Worm (Caenorhabditis elegans) whole organism, L3 larva: ENCODE data around the gene sre-2.

Source experiments
- R02D3.7 ChIP-seq: fragments of 150-350 bp; optimal IDR thresholded peaks from 2 replicates; lab custom pipeline; 2014; ENCODE audit warnings: missing biosample characterization, missing genetic modification characterization
- ZK546.5 ChIP-seq: sonication (generic microtip); optimal IDR thresholded peaks from 2 replicates; lab custom pipeline; 2017; ENCODE audit warnings: missing biosample characterization, missing genetic modification characterization
- ceh-16 ChIP-seq: sonication (generic microtip); optimal IDR thresholded peaks from 2 replicates; lab custom pipeline; 2017; ENCODE audit warnings: missing biosample characterization, missing genetic modification characterization
- ceh-28 ChIP-seq: fragments of 150-350 bp; optimal IDR thresholded peaks from 2 replicates; lab custom pipeline; 2014; ENCODE audit warnings: missing biosample characterization, missing genetic modification reagents, missing genetic modification characterization
- ceh-9 ChIP-seq: sonication (generic microtip); optimal IDR thresholded peaks from 2 replicates; lab custom pipeline; 2018; ENCODE audit warnings: missing biosample characterization, missing genetic modification characterization
- daf-12 ChIP-seq: fragments of 150-350 bp; optimal IDR thresholded peaks from 2 replicates; lab custom pipeline; 2014; ENCODE audit warnings: missing biosample characterization, missing genetic modification reagents, missing genetic modification characterization
- egl-27 ChIP-seq: sonication (generic microtip); optimal IDR thresholded peaks from 4 replicates; lab custom pipeline; 2017; ENCODE audit warnings: missing biosample characterization, missing genetic modification reagents, missing genetic modification characterization
- egl-5 ChIP-seq: fragments of 150-350 bp; optimal IDR thresholded peaks from 2 replicates; lab custom pipeline; 2017; ENCODE audit warnings: missing biosample characterization, missing genetic modification reagents, missing genetic modification characterization, inconsistent platforms
- elt-2 ChIP-seq: sonication (generic microtip); optimal IDR thresholded peaks from 2 replicates; lab custom pipeline; 2016; ENCODE audit warnings: missing genetic modification reagents, mild to moderate bottlenecking, missing genetic modification characterization, missing compliant biosample characterization
- elt-3 ChIP-seq, 3 experiments: fragments of 150-350 bp in 1 of 3; sonication (generic microtip) in 2 of 3; optimal IDR thresholded peaks; 2 replicates in 2 of 3; 4 replicates in 1 of 3; lab custom pipeline; 2014 to 2017; ENCODE audit warnings: missing biosample characterization in 3 of 3, missing genetic modification characterization in 3 of 3
- eor-1 ChIP-seq, 2 experiments: fragments of 150-350 bp; optimal IDR thresholded peaks; 2 replicates each; lab custom pipeline; 2014 to 2018; ENCODE audit warnings: missing biosample characterization in 2 of 2, missing genetic modification characterization in 2 of 2
- fos-1 ChIP-seq: fragments of 150-350 bp; optimal IDR thresholded peaks from 2 replicates; lab custom pipeline; 2014; ENCODE audit warnings: missing biosample characterization, missing genetic modification characterization
- hmg-11 ChIP-seq: sonication (generic microtip); optimal IDR thresholded peaks from 2 replicates; lab custom pipeline; 2016; ENCODE audit warnings: missing genetic modification characterization, missing compliant biosample characterization
- jun-1 ChIP-seq: fragments of 150-350 bp; optimal IDR thresholded peaks from 2 replicates; lab custom pipeline; 2014; ENCODE audit warnings: missing biosample characterization, missing genetic modification reagents, missing genetic modification characterization
- lin-15B ChIP-seq: fragments of 150-350 bp; optimal IDR thresholded peaks from 2 replicates; lab custom pipeline; 2014; ENCODE audit warnings: missing biosample characterization, missing genetic modification characterization
- lin-39 ChIP-seq: fragments of 150-350 bp; optimal IDR thresholded peaks from 2 replicates; lab custom pipeline; 2018; ENCODE audit warnings: missing biosample characterization, missing genetic modification reagents, missing genetic modification characterization
- lsy-12 ChIP-seq: sonication (generic microtip); optimal IDR thresholded peaks from 2 replicates; lab custom pipeline; 2016; ENCODE audit warnings: mild to moderate bottlenecking, missing genetic modification characterization, missing compliant biosample characterization
- mdl-1 ChIP-seq: fragments of 150-350 bp; optimal IDR thresholded peaks from 2 replicates; lab custom pipeline; 2014; ENCODE audit warnings: missing biosample characterization, missing genetic modification characterization
- nfya-1 ChIP-seq: sonication (generic microtip); optimal IDR thresholded peaks from 2 replicates; lab custom pipeline; 2017; ENCODE audit warnings: missing genetic modification characterization, mild to moderate bottlenecking, missing compliant biosample characterization, antibody characterized with exemption, moderate library complexity; ENCODE audit not compliant: insufficient read depth
- nhr-11 ChIP-seq: fragments of 150-350 bp; optimal IDR thresholded peaks from 2 replicates; lab custom pipeline; 2014; ENCODE audit warnings: missing biosample characterization, missing genetic modification characterization
- nhr-12 ChIP-seq: fragments of 150-350 bp; optimal IDR thresholded peaks from 2 replicates; lab custom pipeline; 2014; ENCODE audit warnings: missing biosample characterization, missing genetic modification characterization
- nhr-23 ChIP-seq: fragments of 150-350 bp; optimal IDR thresholded peaks from 2 replicates; lab custom pipeline; 2014; ENCODE audit warnings: missing biosample characterization, missing genetic modification reagents, missing genetic modification characterization
- nhr-25 ChIP-seq: sonication (generic microtip); optimal IDR thresholded peaks from 2 replicates; lab custom pipeline; 2017; ENCODE audit warnings: missing biosample characterization, missing genetic modification characterization
- nhr-28 ChIP-seq: fragments of 150-350 bp; optimal IDR thresholded peaks from 2 replicates; lab custom pipeline; 2014; ENCODE audit warnings: missing biosample characterization, missing genetic modification characterization
- nhr-67 ChIP-seq: fragments of 150-350 bp; optimal IDR thresholded peaks from 2 replicates; lab custom pipeline; 2014; ENCODE audit warnings: missing biosample characterization, missing genetic modification characterization
- nhr-76 ChIP-seq: fragments of 150-350 bp; sonication (generic microtip); optimal IDR thresholded peaks from 5 replicates; lab custom pipeline; 2014; ENCODE audit warnings: missing biosample characterization, missing genetic modification characterization
- pha-4 ChIP-seq: fragments of 150-350 bp; optimal IDR thresholded peaks from 2 replicates; lab custom pipeline; 2014; ENCODE audit warnings: missing biosample characterization, missing genetic modification reagents, missing genetic modification characterization
- pqm-1 ChIP-seq: fragments of 150-350 bp; optimal IDR thresholded peaks from 2 replicates; lab custom pipeline; 2017; ENCODE audit warnings: missing biosample characterization, missing genetic modification characterization, inconsistent platforms
- skn-1 ChIP-seq: fragments of 150-350 bp; optimal IDR thresholded peaks from 2 replicates; lab custom pipeline; 2014; ENCODE audit warnings: missing biosample characterization, missing genetic modification characterization
- snpc-4 ChIP-seq: fragments of 150-350 bp; optimal IDR thresholded peaks from 2 replicates; lab custom pipeline; 2014; ENCODE audit warnings: missing biosample characterization, missing genetic modification characterization
- tbx-2 ChIP-seq: sonication (generic microtip); optimal IDR thresholded peaks from 2 replicates; lab custom pipeline; 2016; ENCODE audit warnings: mild to moderate bottlenecking, missing genetic modification characterization, missing compliant biosample characterization
- unc-39 ChIP-seq: sonication (generic microtip); optimal IDR thresholded peaks from 4 replicates; lab custom pipeline; 2017; ENCODE audit warnings: missing biosample characterization, missing genetic modification characterization
- unc-62 ChIP-seq: fragments of 150-350 bp; sonication (generic microtip); optimal IDR thresholded peaks from 4 replicates; lab custom pipeline; 2014; ENCODE audit warnings: missing biosample characterization, missing genetic modification reagents, missing genetic modification characterization
- zag-1 ChIP-seq: fragments of 150-350 bp; optimal IDR thresholded peaks from 2 replicates; lab custom pipeline; 2014; ENCODE audit warnings: missing biosample characterization, missing genetic modification characterization
- ztf-11 ChIP-seq: fragments of 150-350 bp; optimal IDR thresholded peaks from 2 replicates; lab custom pipeline; 2014; ENCODE audit warnings: missing biosample characterization, missing genetic modification characterization

Gene sre-2

DNA sequence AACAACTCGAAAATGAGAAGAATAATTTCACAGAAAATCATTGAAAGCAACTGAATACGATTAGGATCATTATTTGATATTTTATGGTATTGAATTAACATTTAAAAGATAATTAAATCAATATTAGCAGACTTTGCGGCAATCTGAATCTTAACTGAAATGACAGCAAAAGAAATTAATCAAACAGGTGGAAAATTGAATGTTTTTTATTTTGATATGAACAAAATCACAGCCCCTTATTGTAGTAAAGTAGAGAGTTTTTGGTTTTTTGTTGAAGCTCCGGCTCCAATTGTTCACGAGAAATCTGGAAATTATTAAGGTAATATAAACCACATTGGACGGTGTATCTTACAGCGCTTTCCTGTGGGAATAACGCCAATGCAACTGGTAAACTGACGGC, at the start of gene sre-2:
TSS of gene sre-2 (minus strand) at position 101 of the 400 bp plus-strand sequence.
- TF ChIP-seq ZK546.5, result no peak
- no peak for TF ChIP-seq R02D3.7 (tag; lab: Kevin White, UChicago)
- TF ChIP-seq daf-12 (tag; lab: Kevin White, UChicago), result no peak
- TF ChIP-seq tbx-2 (tag; lab: Kevin White, UChicago), result no peak
- TF ChIP-seq nhr-11 (tag; lab: Kevin White, UChicago), result no peak
- TF ChIP-seq ceh-28 (tag; lab: Kevin White, UChicago), result no peak
- no peak for TF ChIP-seq nhr-28
- TF ChIP-seq ztf-11 (tag; lab: Kevin White, UChicago), result no peak
- no peak for TF ChIP-seq ceh-16 (tag; lab: Kevin White, UChicago)
- TF ChIP-seq, all 47 proteins: peak for 0

DNA sequence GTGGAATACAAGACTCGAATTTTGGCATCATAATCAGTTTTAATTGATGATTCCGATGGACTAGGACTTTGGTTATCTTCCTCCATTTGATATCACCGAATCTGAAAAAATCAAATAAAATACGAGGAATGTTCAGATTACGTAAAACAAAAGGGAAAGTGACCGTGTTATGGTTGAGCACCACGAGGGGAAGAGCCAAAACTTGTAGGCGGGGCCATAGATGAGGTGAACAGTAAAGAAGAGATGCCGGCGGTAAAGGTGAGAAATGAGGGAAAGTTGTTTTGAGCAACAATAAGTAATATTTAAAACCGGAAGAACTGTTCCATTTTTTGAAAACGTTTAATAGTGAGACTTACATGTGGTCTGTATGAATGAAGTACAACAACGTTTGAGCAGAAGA, 48.0 kb upstream of the sre-2 start, which contains the start of gene F10B5.3:
TSS of gene F10B5.3 (minus strand) at position 101 of the 400 bp plus-strand sequence.
- TF ChIP-seq elt-3 (tag; optimal IDR thresholded peaks at IDR 0.05; lab: Kevin White, UChicago) (no peak), elt-2 (no peak), ceh-9 (tag; lab: Kevin White, UChicago) (no peak), nhr-12 (no peak), unc-62 (GFP tag; lab: Kevin White, UChicago) (no peak), fos-1 (tag; lab: Kevin White, UChicago) (no peak), tbx-2 (tag; lab: Kevin White, UChicago) (no peak), skn-1 (no peak), nhr-11 (tag; lab: Kevin White, UChicago) (no peak), unc-39 (tag; lab: Kevin White, UChicago) (no peak), nhr-67 (no peak), egl-5 (tag; lab: Kevin White, UChicago) (no peak), egl-27 (tag; lab: Kevin White, UChicago) (no peak), snpc-4 (tag; lab: Kevin White, UChicago) (no peak), nhr-76 (tag; lab: Kevin White, UChicago) (no peak), pqm-1 (tag; lab: Kevin White, UChicago) (no peak), pha-4 (no peak)

DNA sequence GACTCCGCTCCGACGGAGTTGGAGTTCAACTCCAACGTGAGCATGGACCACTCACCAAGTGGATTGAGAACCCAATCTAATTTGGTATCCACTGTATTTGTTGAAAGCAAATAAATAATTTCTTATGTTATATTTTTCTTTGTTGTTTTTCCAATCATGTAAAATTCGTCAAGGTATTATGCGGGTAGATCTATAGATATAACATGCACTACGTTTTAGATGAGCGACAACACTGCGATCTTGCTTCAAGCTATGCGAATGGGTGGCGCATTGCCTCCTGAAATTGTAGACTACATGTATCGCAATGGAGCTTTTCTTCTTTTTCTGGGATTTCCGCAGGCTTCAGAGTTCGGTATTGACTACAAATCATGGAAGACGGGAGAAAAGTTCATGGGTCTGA, 42.6 kb upstream of the sre-2 start, which contains the start of gene F10B5.2:
TSS of gene F10B5.2 (plus strand) at position 220 of the 400 bp plus-strand sequence.
- TF ChIP-seq lin-39 (tag; lab: Kevin White, UChicago) (no peak), nfya-1 (no peak), hmg-11 (tag; lab: Kevin White, UChicago) (no peak), pqm-1 (tag; lab: Kevin White, UChicago) (no peak), nhr-76 (tag; lab: Kevin White, UChicago) (no peak), lsy-12 (tag; lab: Kevin White, UChicago) (no peak), elt-3 (tag; optimal IDR thresholded peaks at IDR 0.05; lab: Kevin White, UChicago) (no peak), ZK546.5 (no peak), eor-1 (tag; optimal IDR thresholded peaks at IDR 0.05; lab: Kevin White, UChicago) (no peak), egl-27 (tag; lab: Kevin White, UChicago) (no peak), jun-1 (tag; lab: Kevin White, UChicago) (no peak), mdl-1 (tag; lab: Kevin White, UChicago) (no peak), ceh-28 (tag; lab: Kevin White, UChicago) (no peak), elt-2 (no peak), zag-1 (tag; lab: Kevin White, UChicago) (no peak)

DNA sequence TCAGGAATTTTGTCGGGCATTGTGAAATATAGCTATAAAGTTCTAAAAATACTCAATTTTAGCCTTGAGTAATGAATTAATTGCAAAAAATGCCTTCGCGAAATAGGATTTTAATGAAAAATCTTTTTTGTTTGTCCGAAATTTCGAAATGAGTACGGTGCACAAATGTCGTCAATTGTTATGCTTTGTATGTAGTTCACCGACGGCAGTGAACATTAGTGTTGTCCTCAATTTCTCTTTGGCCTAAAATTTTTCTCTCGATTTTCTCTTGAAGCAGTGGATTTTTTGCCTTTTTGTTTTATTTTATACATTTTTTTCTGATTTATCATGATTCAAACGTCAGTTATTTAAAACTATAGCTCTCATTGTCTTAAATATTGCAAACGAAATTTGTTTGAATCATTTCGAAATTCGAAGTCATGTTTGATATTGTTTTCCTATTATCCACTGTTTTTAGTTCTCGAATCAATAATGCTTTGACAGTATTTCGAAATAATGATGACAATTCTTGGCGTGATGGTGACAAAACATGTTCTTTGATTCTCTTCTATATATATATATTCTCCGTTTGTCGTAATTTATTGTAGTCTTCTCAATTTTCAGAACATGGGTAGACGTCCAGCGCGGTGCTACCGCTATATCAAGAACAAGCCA, 41.5 kb upstream of the sre-2 start, which contains the start of the genes ints-11 and rpl-10:
TSS of gene ints-11 (minus strand) at position 201 of the 654 bp plus-strand sequence.
TSS of gene rpl-10 (plus strand) at position 604 of the 654 bp plus-strand sequence.
- peak; percentile 81 for TF ChIP-seq pha-4
- TF ChIP-seq hmg-11 (tag; lab: Kevin White, UChicago), result peak; percentile 44
- peak; percentile 71 for TF ChIP-seq nhr-23
- peak; percentile 29 for TF ChIP-seq lin-39 (tag; lab: Kevin White, UChicago)
- TF ChIP-seq ceh-16 (tag; lab: Kevin White, UChicago), result no peak
- TF ChIP-seq nfya-1, result peak; percentile 86
- TF ChIP-seq snpc-4 (tag; lab: Kevin White, UChicago), result peak; percentile 23
- TF ChIP-seq lin-15B (tag; lab: Kevin White, UChicago), result peak; percentile 84
- TF ChIP-seq nhr-11 (tag; lab: Kevin White, UChicago), result no peak
- TF ChIP-seq ztf-11 (tag; lab: Kevin White, UChicago), result no peak
- TF ChIP-seq elt-2, result peak; percentile 31
- TF ChIP-seq ceh-28 (tag; lab: Kevin White, UChicago), result no peak
- TF ChIP-seq nhr-25 (tag; lab: Kevin White, UChicago), result peak; percentile 45
